Worm (Caenorhabditis elegans): ENCODE data around the gene B0546.3.

ce11 chrIV:3383203-3383602 lies 562 bp upstream of the B0546.3 start:
- TF ChIP-seq zag-1 (tag; optimal IDR thresholded peaks at IDR 0.05) = no peak
- TF ChIP-seq ceh-16 (tag; optimal IDR thresholded peaks at IDR 0.05) = no peak
- no peak for TF ChIP-seq elt-3 (tag; optimal IDR thresholded peaks at IDR 0.05)
- no peak for TF ChIP-seq ztf-11 (tag; optimal IDR thresholded peaks at IDR 0.05)
- TF ChIP-seq nhr-10 (tag; optimal IDR thresholded peaks at IDR 0.05) = no peak
- no peak for TF ChIP-seq blmp-1 (tag; optimal IDR thresholded peaks at IDR 0.05; ENCODE audit: insufficient read depth)
- TF ChIP-seq peb-1 (tag; optimal IDR thresholded peaks at IDR 0.05) = no peak
- no peak for TF ChIP-seq nhr-77 (tag; optimal IDR thresholded peaks at IDR 0.05)
- TF ChIP-seq mab-5 (tag; optimal IDR thresholded peaks at IDR 0.05) = no peak
- no peak for TF ChIP-seq nhr-12 (tag; optimal IDR thresholded peaks at IDR 0.05)
- no peak for TF ChIP-seq R02D3.7 (tag; optimal IDR thresholded peaks at IDR 0.05)
